Worm (Caenorhabditis elegans): ENCODE measurements around the gene fipr-4.

- no peak for TF ChIP-seq pqm-1 (tag; optimal IDR thresholded peaks at IDR 0.05)
- no peak for TF ChIP-seq zip-5 (tag; optimal IDR thresholded peaks at IDR 0.05)
- TF ChIP-seq mec-3 (tag; optimal IDR thresholded peaks at IDR 0.05; ENCODE audit: borderline replicate concordance): no peak
- TF ChIP-seq eyg-1 (tag; optimal IDR thresholded peaks at IDR 0.05): no peak
- TF ChIP-seq lim-6 (tag; optimal IDR thresholded peaks at IDR 0.05): no peak
- no peak for TF ChIP-seq ceh-2 (tag; optimal IDR thresholded peaks at IDR 0.05)
- TF ChIP-seq sox-4 (tag; optimal IDR thresholded peaks at IDR 0.05): no peak
- no peak for TF ChIP-seq ama-1 (optimal IDR thresholded peaks at IDR 0.05)
- no peak for TF ChIP-seq gmeb-2 (tag; optimal IDR thresholded peaks at IDR 0.05)
- no peak for TF ChIP-seq elt-2 (tag; optimal IDR thresholded peaks at IDR 0.05)
Measured at ce11 chrV:10191242-10191641, 37.0 kb downstream of the fipr-4 start.
